Worm (Caenorhabditis elegans) whole organism, midembryonic: Measurements from ENCODE around the gene fbxa-81.

ENCODE experiments used
- flt-1 ChIP-seq: fragments of 200-800 bp; sonication (Bioruptor generic); IDR thresholded peaks from 2 replicates; pipeline ENCODE4 v1.3.6; 2022; ENCODE audit warnings: missing genetic modification characterization, missing compliant biosample characterization
- tab-1 ChIP-seq: fragments of 200-800 bp; sonication (Bioruptor generic); IDR thresholded peaks from 2 replicates; pipeline ENCODE4 v1.3.6; 2022; ENCODE audit warnings: missing genetic modification characterization, missing compliant biosample characterization
- ztf-23 ChIP-seq: fragments of 200-800 bp; sonication (Bioruptor generic); IDR thresholded peaks from 2 replicates; pipeline ENCODE4 v1.3.6; 2022; ENCODE audit warnings: missing genetic modification reagents, missing genetic modification characterization, missing compliant biosample characterization

fbxa-81 gene

DNA sequence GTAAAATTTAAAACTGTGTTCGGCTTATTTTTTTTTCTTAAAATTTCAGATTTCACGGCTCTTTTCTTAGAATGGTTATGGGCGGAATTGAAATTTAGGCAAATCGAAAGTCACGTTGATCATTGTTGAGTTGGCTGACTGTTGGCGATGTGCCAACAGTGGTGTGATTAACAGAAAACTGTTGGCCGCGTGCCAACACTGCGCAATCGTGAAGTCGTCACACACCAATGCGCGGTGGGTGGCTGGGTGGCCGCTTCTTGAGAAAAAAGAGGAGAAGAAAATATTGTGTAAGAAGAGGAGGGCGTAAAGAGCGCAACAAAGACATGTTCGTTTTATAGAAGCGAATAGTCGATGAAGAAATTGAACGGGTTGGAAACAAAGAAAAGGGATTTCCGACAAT is 50.8 kb downstream of the fbxa-81 start:
- 0 out of 2 replicates have a peak, but pooled peaks have one; percentile 54 for TF ChIP-seq ztf-23 (GFP tag; lab: Robert Waterston, UW)
- no peak for TF ChIP-seq tab-1 (GFP tag; lab: Robert Waterston, UW)
- TF ChIP-seq flt-1 (GFP tag; lab: Robert Waterston, UW), result peak; percentile 36; the same call in 1 of the 2 replicates
